Fruit fly (Drosophila melanogaster) S2 (cell line): ENCODE measurements around the gene CG5800.

ENCODE experiments used
- CG8478 ChIP-seq: fragments of >200 bp; optimal IDR thresholded peaks from 2 replicates; lab custom pipeline; 2018
- CTCF ChIP-seq, 2 experiments: fragments of >200 bp; optimal IDR thresholded peaks; 2 replicates each; lab custom pipeline; 2018

Gene CG5800

dm6 chrX:17636001-17636400 is at the start of gene CG5800, which contains the start of gene CG8289:
Gene CG5800 (plus strand): TSS chrX:17636281.
Gene CG8289 (minus strand): TSS chrX:17636044.
- TF ChIP-seq CTCF (optimal IDR thresholded peaks at IDR 0.05; lab: Kevin White, UChicago): no peak
- no peak for TF ChIP-seq CG8478 (lab: Kevin White, UChicago)

dm6 chrX:17588134-17588533 is 47.9 kb upstream of the CG5800 start:
- no peak for TF ChIP-seq CG8478 (lab: Kevin White, UChicago)
- TF ChIP-seq CTCF (optimal IDR thresholded peaks at IDR 0.05; lab: Kevin White, UChicago): no peak

- TF ChIP-seq CG8478 (lab: Kevin White, UChicago) (no peak), CTCF (optimal IDR thresholded peaks at IDR 0.05; lab: Kevin White, UChicago) (no peak)
Measured at dm6 chrX:17588565-17588964, 47.5 kb upstream of the CG5800 start, which contains the start of gene CG12992. Gene CG12992 (plus strand): TSS chrX:17588865.

DNA sequence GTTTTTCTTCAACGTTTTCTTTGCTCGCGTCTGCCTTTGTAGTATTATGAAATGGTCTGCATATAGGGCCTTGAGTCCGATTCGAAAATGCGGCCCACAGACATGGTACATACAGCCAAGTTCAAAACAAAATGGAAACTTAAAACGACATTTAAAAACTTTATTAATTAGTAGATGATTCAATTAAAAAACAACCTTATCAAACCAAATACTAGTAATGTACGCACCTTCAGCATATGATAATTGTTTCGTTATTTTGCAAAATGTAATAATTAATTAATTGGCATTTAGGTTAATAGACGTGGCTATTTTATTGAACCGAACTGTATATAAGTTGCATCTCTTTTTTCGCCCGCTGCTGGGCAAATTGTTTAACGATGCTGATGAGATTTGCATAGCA is 41.3 kb upstream of the CG5800 start:
- TF ChIP-seq CTCF (optimal IDR thresholded peaks at IDR 0.05; lab: Kevin White, UChicago) (no peak), CG8478 (lab: Kevin White, UChicago) (no peak)

dm6 chrX:17595822-17596221 is 40.3 kb upstream of the CG5800 start:
- TF ChIP-seq CG8478 (lab: Kevin White, UChicago) (no peak), CTCF (optimal IDR thresholded peaks at IDR 0.05; lab: Kevin White, UChicago) (no peak)

dm6 chrX:17597622-17598021 is 38.5 kb upstream of the CG5800 start:
- TF ChIP-seq CTCF (optimal IDR thresholded peaks at IDR 0.05; lab: Kevin White, UChicago) (no peak), CG8478 (lab: Kevin White, UChicago) (no peak)

dm6 chrX:17599330-17599729 is 36.8 kb upstream of the CG5800 start, which contains the start of gene X11L:
Gene X11L (plus strand): TSS chrX:17599608.
- no peak for TF ChIP-seq CG8478 (lab: Kevin White, UChicago)
- no peak for TF ChIP-seq CTCF (optimal IDR thresholded peaks at IDR 0.05; lab: Kevin White, UChicago)

- TF ChIP-seq CTCF (optimal IDR thresholded peaks at IDR 0.05; lab: Kevin White, UChicago) (no peak), CG8478 (lab: Kevin White, UChicago) (no peak)
Measured at dm6 chrX:17602466-17602865, 33.6 kb upstream of the CG5800 start.

DNA sequence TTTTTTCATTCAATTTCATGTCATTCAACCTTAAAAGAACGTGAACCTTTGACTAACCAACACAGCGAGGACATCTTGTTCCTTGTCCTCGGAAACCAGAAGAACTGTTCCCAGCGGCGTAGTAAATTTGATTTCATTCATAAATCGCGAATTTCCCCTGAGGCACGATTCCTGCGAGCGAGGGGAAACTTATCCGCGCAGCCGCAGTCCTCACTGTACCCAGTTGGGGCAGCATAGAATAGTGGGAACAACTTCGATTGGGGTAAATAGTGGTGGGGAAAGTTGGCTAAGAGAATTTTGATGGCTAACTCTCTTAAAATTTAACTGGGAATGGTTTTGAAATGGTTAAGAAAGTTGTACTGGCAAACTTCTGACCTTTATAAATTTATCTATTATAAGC is 24.6 kb upstream of the CG5800 start:
- TF ChIP-seq CG8478 (lab: Kevin White, UChicago) (no peak), CTCF (optimal IDR thresholded peaks at IDR 0.05; lab: Kevin White, UChicago) (no peak)

DNA sequence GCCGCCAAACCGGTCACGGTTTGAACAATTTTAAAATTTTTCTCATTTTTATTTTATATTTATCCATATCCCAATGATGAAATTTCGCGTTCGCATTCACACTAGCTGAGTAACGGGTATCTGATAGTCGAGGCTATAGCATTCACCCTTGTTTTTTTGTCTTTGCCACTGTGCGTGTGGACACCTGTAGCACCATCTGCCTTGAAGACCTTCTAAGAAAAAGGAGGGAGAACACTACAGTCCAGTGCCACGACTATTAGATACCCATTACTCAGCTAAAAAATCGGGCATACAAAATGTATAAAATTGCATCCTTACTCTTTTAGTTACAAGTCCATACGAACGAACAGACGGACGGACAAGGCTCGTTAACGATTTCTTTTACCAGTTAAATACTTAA is 13.9 kb upstream of the CG5800 start:
- TF ChIP-seq CG8478 (lab: Kevin White, UChicago): no peak
- TF ChIP-seq CTCF (optimal IDR thresholded peaks at IDR 0.05; lab: Kevin White, UChicago): no peak

dm6 chrX:17624223-17624982 is 11.7 kb upstream of the CG5800 start:
- TF ChIP-seq CTCF (optimal IDR thresholded peaks at IDR 0.05; lab: Kevin White, UChicago) (no peak), CG8478 (lab: Kevin White, UChicago) (no peak)

dm6 chrX:17624983-17625401 is 11.1 kb upstream of the CG5800 start:
- TF ChIP-seq CG8478 (lab: Kevin White, UChicago): no peak
- TF ChIP-seq CTCF (optimal IDR thresholded peaks at IDR 0.05; lab: Kevin White, UChicago): no peak

dm6 chrX:17625833-17626232 is 10.2 kb upstream of the CG5800 start:
- TF ChIP-seq CTCF (optimal IDR thresholded peaks at IDR 0.05; lab: Kevin White, UChicago): no peak
- no peak for TF ChIP-seq CG8478 (lab: Kevin White, UChicago)

- no peak for TF ChIP-seq CTCF (optimal IDR thresholded peaks at IDR 0.05; lab: Kevin White, UChicago)
- TF ChIP-seq CG8478 (lab: Kevin White, UChicago): no peak
Measured at dm6 chrX:17627090-17627992, 8.7 kb upstream of the CG5800 start, which contains the start of gene stas. Gene stas (minus strand): TSS chrX:17627895.

dm6 chrX:17629317-17629716 is 6.8 kb upstream of the CG5800 start, which contains the start of gene CG8326:
Gene CG8326 (minus strand): TSS chrX:17629492.
- no peak for TF ChIP-seq CG8478 (lab: Kevin White, UChicago)
- no peak for TF ChIP-seq CTCF (optimal IDR thresholded peaks at IDR 0.05; lab: Kevin White, UChicago)
